Fruit fly (Drosophila melanogaster) whole organism, embryonic: Measurements from ENCODE around the gene CG18563.

Source experiments
- Aef1 ChIP-seq: fragments of 200-800 bp; sonication (Bioruptor generic); IDR thresholded peaks from 3 replicates; pipeline ENCODE4 v1.3.6; 2022; ENCODE audit warnings: missing biosample characterization, missing genetic modification characterization
- Atf3 ChIP-seq: fragments of 200-800 bp; sonication (Bioruptor generic); optimal IDR thresholded peaks from 3 replicates; lab custom pipeline; 2016; ENCODE audit warnings: missing biosample characterization, missing genetic modification characterization
- Bgb ChIP-seq: fragments of 200-800 bp; sonication (Bioruptor generic); IDR thresholded peaks from 2 replicates; pipeline ENCODE4 v1.3.6; 2022; ENCODE audit warnings: missing biosample characterization, missing genetic modification characterization; ENCODE audit not compliant: partially characterized antibody
- CG10979 ChIP-seq: fragments of 200-800 bp; sonication (Bioruptor generic); optimal IDR thresholded peaks from 2 replicates; lab custom pipeline; 2018; ENCODE audit warnings: missing biosample characterization, mild to moderate bottlenecking, missing genetic modification characterization, moderate library complexity
- CG13894 ChIP-seq: fragments of 200-800 bp; sonication (Bioruptor generic); optimal IDR thresholded peaks from 3 replicates; lab custom pipeline; 2018; ENCODE audit warnings: missing biosample characterization, mild to moderate bottlenecking, missing genetic modification characterization, moderate library complexity
- CG14014 ChIP-seq: fragments of 200-800 bp; sonication (Bioruptor generic); IDR thresholded peaks from 2 replicates; pipeline ENCODE4 v1.3.6; 2022; ENCODE audit warnings: missing biosample characterization, missing genetic modification characterization
- CG14710 ChIP-seq: fragments of 200-800 bp; sonication (Bioruptor generic); optimal IDR thresholded peaks from 3 replicates; lab custom pipeline; 2019; ENCODE audit warnings: missing biosample characterization, mild to moderate bottlenecking, missing genetic modification characterization, moderate library complexity
- CG16863 ChIP-seq: fragments of 200-800 bp; sonication (Bioruptor generic); optimal IDR thresholded peaks from 3 replicates; lab custom pipeline; 2016; ENCODE audit warnings: missing biosample characterization, missing genetic modification characterization
- CG17361 ChIP-seq: fragments of 200-800 bp; sonication (Bioruptor generic); IDR thresholded peaks from 3 replicates; pipeline ENCODE4 v1.3.6; 2022; ENCODE audit warnings: missing biosample characterization, missing genetic modification characterization
- CG17385 ChIP-seq: fragments of 200-800 bp; sonication (Bioruptor generic); optimal IDR thresholded peaks from 3 replicates; lab custom pipeline; 2018; ENCODE audit warnings: missing biosample characterization, mild to moderate bottlenecking, missing genetic modification characterization
- CG31388 ChIP-seq: fragments of 200-800 bp; sonication (Bioruptor generic); optimal IDR thresholded peaks from 2 replicates; lab custom pipeline; 2016; ENCODE audit warnings: missing biosample characterization, missing genetic modification characterization
- CG3163 ChIP-seq: fragments of 200-800 bp; sonication (Bioruptor generic); optimal IDR thresholded peaks from 3 replicates; lab custom pipeline; 2016; ENCODE audit warnings: missing biosample characterization, missing genetic modification characterization
- CG3407 ChIP-seq: fragments of 200-800 bp; sonication (Bioruptor generic); optimal IDR thresholded peaks from 2 replicates; lab custom pipeline; 2018; ENCODE audit warnings: missing biosample characterization, mild to moderate bottlenecking, missing genetic modification characterization
- CG4328 ChIP-seq: fragments of 200-800 bp; sonication (Bioruptor generic); optimal IDR thresholded peaks from 3 replicates; lab custom pipeline; 2017; ENCODE audit warnings: missing biosample characterization, missing genetic modification reagents, missing genetic modification characterization
- CG6272 ChIP-seq: fragments of 200-800 bp; sonication (Bioruptor generic); IDR thresholded peaks from 2 replicates; pipeline ENCODE4 v1.3.6; 2022; ENCODE audit warnings: missing biosample characterization, missing genetic modification characterization
- CG8281 ChIP-seq: fragments of 200-800 bp; sonication (Bioruptor generic); optimal IDR thresholded peaks from 2 replicates; lab custom pipeline; 2018; ENCODE audit warnings: missing biosample characterization, mild to moderate bottlenecking, missing genetic modification characterization, moderate library complexity
- D ChIP-seq, 2 experiments: fragments of 200-800 bp in 1 of 2; fragments of >200 bp in 1 of 2; sonication (Bioruptor generic) in 1 of 2; optimal IDR thresholded peaks; 2 replicates in 1 of 2; 3 replicates in 1 of 2; lab custom pipeline; 2017; ENCODE audit warnings: mild to moderate bottlenecking in 1 of 2, missing biosample characterization in 1 of 2, missing genetic modification characterization in 1 of 2, missing genetic modification reagents in 1 of 2
- Dll ChIP-seq: fragments of 200-800 bp; sonication (Bioruptor generic); IDR thresholded peaks from 4 replicates; pipeline ENCODE4 v1.3.6; 2022; ENCODE audit warnings: missing biosample characterization, missing genetic modification characterization; ENCODE audit not compliant: partially characterized antibody
- E2f1 ChIP-seq: fragments of 200-800 bp; sonication (Bioruptor generic); IDR thresholded peaks from 2 replicates; pipeline ENCODE4 v1.3.6; 2022; ENCODE audit warnings: missing biosample characterization, missing genetic modification characterization
- Fer3 ChIP-seq: fragments of 200-800 bp; sonication (Bioruptor generic); optimal IDR thresholded peaks from 2 replicates; lab custom pipeline; 2018; ENCODE audit warnings: missing biosample characterization, mild to moderate bottlenecking, missing genetic modification characterization, moderate library complexity
- GATAe ChIP-seq: fragments of 200-800 bp; sonication (Bioruptor generic); conservative IDR thresholded peaks from 2 replicates; pipeline ENCODE4 v1.3.6; 2022; ENCODE audit warnings: missing biosample characterization, missing genetic modification characterization
- Kr ChIP-seq: fragments of 200-800 bp; sonication (Bioruptor generic); optimal IDR thresholded peaks from 2 replicates; lab custom pipeline; 2017; ENCODE audit warnings: missing biosample characterization, mild to moderate bottlenecking, missing genetic modification characterization
- MTF-1 ChIP-seq: fragments of 200-800 bp; sonication (Bioruptor generic); optimal IDR thresholded peaks from 2 replicates; lab custom pipeline; 2018; ENCODE audit warnings: missing biosample characterization, mild to moderate bottlenecking, missing genetic modification characterization, borderline replicate concordance
- Oli ChIP-seq: fragments of 200-800 bp; sonication (Bioruptor generic); optimal IDR thresholded peaks from 2 replicates; lab custom pipeline; 2018; ENCODE audit warnings: missing biosample characterization, mild to moderate bottlenecking, missing genetic modification characterization, moderate library complexity
- Xbp1 ChIP-seq: fragments of 200-800 bp; sonication (Bioruptor generic); optimal IDR thresholded peaks from 3 replicates; lab custom pipeline; 2016; ENCODE audit warnings: missing biosample characterization, mild to moderate bottlenecking, missing genetic modification characterization
- ase ChIP-seq: fragments of 200-800 bp; sonication (Bioruptor generic); IDR thresholded peaks from 3 replicates; pipeline ENCODE4 v1.3.6; 2022; ENCODE audit warnings: missing biosample characterization, missing genetic modification characterization
- chif ChIP-seq, 2 experiments: fragments of 200-800 bp; sonication (Bioruptor generic); optimal IDR thresholded peaks; 3 replicates each; lab custom pipeline; 2016; ENCODE audit warnings: missing biosample characterization in 2 of 2, missing genetic modification characterization in 2 of 2
- ci ChIP-seq: fragments of 200-800 bp; sonication (Bioruptor generic); IDR thresholded peaks from 3 replicates; pipeline ENCODE4 v1.3.6; 2022; ENCODE audit warnings: missing biosample characterization, missing genetic modification characterization
- cwo ChIP-seq: fragments of 200-800 bp; sonication (Bioruptor generic); optimal IDR thresholded peaks from 3 replicates; lab custom pipeline; 2017; ENCODE audit warnings: missing biosample characterization, missing genetic modification characterization, mild to moderate bottlenecking, moderate library complexity, missing genetic modification reagents
- da ChIP-seq: fragments of 200-800 bp; sonication (Bioruptor generic); optimal IDR thresholded peaks from 2 replicates; lab custom pipeline; 2016; ENCODE audit warnings: missing biosample characterization, missing genetic modification characterization
- gem ChIP-seq: fragments of 200-800 bp; sonication (Bioruptor generic); optimal IDR thresholded peaks from 2 replicates; lab custom pipeline; 2019; ENCODE audit warnings: missing biosample characterization, mild to moderate bottlenecking, missing genetic modification characterization, moderate library complexity
- h ChIP-seq: fragments of >200 bp; optimal IDR thresholded peaks from 2 replicates; lab custom pipeline; 2017
- hkb ChIP-seq, 2 experiments: fragments of 200-800 bp in 1 of 2; fragments of >200 bp in 1 of 2; sonication (Bioruptor generic) in 1 of 2; IDR thresholded peaks in 1 of 2; optimal IDR thresholded peaks in 1 of 2; 2 replicates each; pipeline versions ENCODE4 v1.3.6 to Lab custom; 2017 to 2022; ENCODE audit warnings: missing biosample characterization in 1 of 2, missing genetic modification characterization in 1 of 2
- kni ChIP-seq: fragments of 200-800 bp; sonication (Bioruptor generic); optimal IDR thresholded peaks from 3 replicates; lab custom pipeline; 2017; ENCODE audit warnings: mild to moderate bottlenecking, missing biosample characterization, missing genetic modification reagents, missing genetic modification characterization
- lilli ChIP-seq: fragments of 200-800 bp; sonication (Bioruptor generic); optimal IDR thresholded peaks from 3 replicates; lab custom pipeline; 2016; ENCODE audit warnings: missing biosample characterization, missing genetic modification characterization
- luna ChIP-seq: fragments of 200-800 bp; sonication (Bioruptor generic); optimal IDR thresholded peaks from 2 replicates; lab custom pipeline; 2016; ENCODE audit warnings: missing biosample characterization, missing genetic modification characterization
- mam ChIP-seq: fragments of 200-800 bp; sonication (Bioruptor generic); optimal IDR thresholded peaks from 3 replicates; lab custom pipeline; 2016; ENCODE audit warnings: missing biosample characterization, missing genetic modification characterization
- otp ChIP-seq: fragments of 200-800 bp; sonication (Bioruptor generic); IDR thresholded peaks from 3 replicates; pipeline ENCODE4, ENCODE4 v1.3.6; 2022; ENCODE audit warnings: missing biosample characterization, missing genetic modification characterization
- peb ChIP-seq: fragments of 200-800 bp; sonication (Bioruptor generic); IDR thresholded peaks from 2 replicates; pipeline ENCODE4 v1.3.6; 2022; ENCODE audit warnings: missing biosample characterization, missing genetic modification characterization
- pum ChIP-seq: fragments of 200-800 bp; sonication (Bioruptor generic); optimal IDR thresholded peaks from 2 replicates; lab custom pipeline; 2016; ENCODE audit warnings: missing biosample characterization, missing genetic modification characterization
- rib ChIP-seq: fragments of 200-800 bp; sonication (Bioruptor generic); IDR thresholded peaks from 2 replicates; pipeline ENCODE4 v1.3.6; 2022; ENCODE audit warnings: missing biosample characterization, missing genetic modification characterization
- ro ChIP-seq: fragments of 200-800 bp; sonication (Bioruptor generic); IDR thresholded peaks from 2 replicates; pipeline ENCODE4 v1.3.6; 2022; ENCODE audit warnings: missing biosample characterization, missing genetic modification characterization
- row ChIP-seq: fragments of 200-800 bp; sonication (Bioruptor generic); IDR thresholded peaks from 3 replicates; pipeline ENCODE4 v1.3.6; 2022; ENCODE audit warnings: missing biosample characterization, missing genetic modification characterization
- slou ChIP-seq: fragments of 200-800 bp; sonication (Bioruptor generic); optimal IDR thresholded peaks from 3 replicates; lab custom pipeline; 2016; ENCODE audit warnings: missing biosample characterization, missing genetic modification characterization
- tll ChIP-seq, 2 experiments: fragments of 200-800 bp in 1 of 2; fragments of >200 bp in 1 of 2; sonication (Bioruptor generic) in 1 of 2; optimal IDR thresholded peaks; 2 replicates each; lab custom pipeline; 2017 to 2019; ENCODE audit warnings: missing biosample characterization in 2 of 2, missing genetic modification characterization in 2 of 2, mild to moderate bottlenecking in 1 of 2, moderate library complexity in 1 of 2
- trem ChIP-seq: fragments of 200-800 bp; optimal IDR thresholded peaks from 3 replicates; lab custom pipeline; 2019; ENCODE audit warnings: missing biosample characterization, mild to moderate bottlenecking, missing genetic modification characterization, moderate library complexity
- ttk ChIP-seq: fragments of 200-800 bp; sonication (Bioruptor generic); IDR thresholded peaks from 2 replicates; pipeline ENCODE4 v2.1.2; 2022; ENCODE audit warnings: missing biosample characterization, missing genetic modification characterization
- twi ChIP-seq: fragments of 200-800 bp; optimal IDR thresholded peaks from 2 replicates; lab custom pipeline; 2019; ENCODE audit warnings: missing biosample characterization, mild to moderate bottlenecking, missing genetic modification characterization, moderate library complexity
- wdn ChIP-seq: fragments of 200-800 bp; sonication (Bioruptor generic); IDR thresholded peaks from 2 replicates; pipeline ENCODE4 v1.3.6; 2022; ENCODE audit warnings: missing biosample characterization, missing genetic modification characterization
- z ChIP-seq: fragments of 200-800 bp; sonication (Bioruptor generic); IDR thresholded peaks from 3 replicates; pipeline ENCODE4 v1.3.6; 2022; ENCODE audit warnings: missing biosample characterization, missing genetic modification characterization
- zen ChIP-seq: fragments of 200-800 bp; sonication (Bioruptor generic); optimal IDR thresholded peaks from 3 replicates; lab custom pipeline; 2018; ENCODE audit warnings: missing biosample characterization, mild to moderate bottlenecking, missing genetic modification characterization, moderate library complexity

CG18563 gene

DNA sequence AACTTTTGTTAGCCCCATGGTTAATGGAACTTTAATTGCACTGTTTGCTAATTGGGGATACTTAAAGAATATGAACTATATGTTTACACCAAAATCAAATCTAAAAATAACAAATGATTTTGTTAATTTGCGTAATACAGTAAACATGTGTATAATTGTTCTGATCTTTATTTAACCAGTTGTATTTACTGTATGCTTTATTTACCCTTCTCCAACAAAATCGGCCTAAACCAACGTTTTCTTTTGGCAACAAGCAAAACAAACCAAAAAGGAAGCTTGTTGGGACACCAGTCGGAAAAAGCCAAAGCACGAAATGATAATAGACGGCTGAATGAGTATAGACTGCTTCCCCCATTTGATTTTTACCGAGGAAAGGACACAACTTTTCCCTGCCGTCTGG is 12.8 kb upstream of the CG18563 start (continued):
- TF ChIP-seq slou (GFP tag; lab: Kevin White, UChicago), result peak; percentile 59
- TF ChIP-seq ttk (GFP tag; lab: Robert Waterston, UW), result no peak
- TF ChIP-seq zen, result no peak
- peak; percentile 24 for TF ChIP-seq CG17385
- peak; percentile 88 for TF ChIP-seq Fer3 (tag; lab: Kevin White, UChicago)
- no peak for TF ChIP-seq CG31388
- no peak for TF ChIP-seq ro (GFP tag; lab: Robert Waterston, UW)
- TF ChIP-seq h, result no peak
- TF ChIP-seq luna (GFP tag; lab: Kevin White, UChicago), result peak; percentile 80
- TF ChIP-seq Bgb (GFP tag; lab: Robert Waterston, UW), result no peak
- no peak for TF ChIP-seq peb (GFP tag; lab: Robert Waterston, UW)
- TF ChIP-seq row (GFP tag; lab: Robert Waterston, UW), result no peak
- peak; percentile 53; the same call in 1 of the 2 replicates for TF ChIP-seq CG14014 (GFP tag; lab: Robert Waterston, UW)
- no peak for TF ChIP-seq D (optimal IDR thresholded peaks at IDR 0.05; lab: Kevin White, UChicago)
- no peak for TF ChIP-seq D (GFP tag; optimal IDR thresholded peaks at IDR 0.05; lab: Kevin White, UChicago)
- no peak for TF ChIP-seq CG6272 (GFP tag; lab: Robert Waterston, UW)
- TF ChIP-seq rib (GFP tag; lab: Robert Waterston, UW), result peak; percentile 87
- no peak for TF ChIP-seq Xbp1 (GFP tag; lab: Kevin White, UChicago)
- no peak for TF ChIP-seq CG3407 (GFP tag; lab: Kevin White, UChicago)
- peak; percentile 14 for TF ChIP-seq CG3163 (GFP tag; lab: Kevin White, UChicago)
- no peak for TF ChIP-seq da (GFP tag; lab: Kevin White, UChicago)
- TF ChIP-seq CG17361 (GFP tag; lab: Robert Waterston, UW), result no peak
- TF ChIP-seq Aef1, result no peak
- TF ChIP-seq Kr, result no peak
- no peak for TF ChIP-seq CG16863 (GFP tag; lab: Kevin White, UChicago)
- TF ChIP-seq pum (GFP tag; lab: Kevin White, UChicago), result no peak
- no peak for TF ChIP-seq GATAe (GFP tag; lab: Robert Waterston, UW)
- TF ChIP-seq ci, result no peak
- TF ChIP-seq lilli (GFP tag; lab: Kevin White, UChicago), result peak; percentile 8
- TF ChIP-seq tll (GFP tag; optimal IDR thresholded peaks at IDR 0.05; lab: Kevin White, UChicago), result no peak
- peak; percentile 49 for TF ChIP-seq mam (GFP tag; lab: Kevin White, UChicago)
- TF ChIP-seq CG14710 (tag; lab: Kevin White, UChicago), result no peak
- no peak for TF ChIP-seq CG10979 (tag; lab: Kevin White, UChicago)
- TF ChIP-seq otp (GFP tag; lab: Robert Waterston, UW), result no peak
- no peak for TF ChIP-seq Oli (tag; lab: Kevin White, UChicago)
- TF ChIP-seq E2f1 (GFP tag; lab: Robert Waterston, UW), result no peak
- TF ChIP-seq z (GFP tag; lab: Robert Waterston, UW), result no peak
- TF ChIP-seq cwo, result peak; percentile 62
- peak; percentile 28 for TF ChIP-seq MTF-1
- no peak for TF ChIP-seq Atf3 (GFP tag; lab: Kevin White, UChicago)
- TF ChIP-seq gem (tag; lab: Kevin White, UChicago), result no peak
- peak; percentile 79 for TF ChIP-seq CG13894
- TF ChIP-seq twi (tag; lab: Kevin White, UChicago), result no peak
- TF ChIP-seq ase (GFP tag; lab: Robert Waterston, UW), result no peak
- TF ChIP-seq chif (GFP tag; optimal IDR thresholded peaks at IDR 0.05; lab: Kevin White, UChicago), result peak in 1 of 2 experiments; percentile 27
- no peak for TF ChIP-seq kni
- TF ChIP-seq Dll (GFP tag; lab: Robert Waterston, UW), result no peak
- TF ChIP-seq wdn (GFP tag; lab: Robert Waterston, UW), result peak; percentile 47; the same call in 1 of the 2 replicates
- TF ChIP-seq trem (tag; lab: Kevin White, UChicago), result no peak
- TF ChIP-seq CG8281 (tag; lab: Kevin White, UChicago), result no peak
- TF ChIP-seq hkb (optimal IDR thresholded peaks at IDR 0.05; lab: Kevin White, UChicago), result no peak
- TF ChIP-seq hkb (GFP tag; IDR thresholded peaks at IDR 0.05; lab: Robert Waterston, UW), result peak; percentile 65
- TF ChIP-seq CG4328 (GFP tag; lab: Kevin White, UChicago), result no peak
